Fruit fly (Drosophila melanogaster): ENCODE data around the gene CG6678.
A peak's percentile ranks its signal among the peaks of the same experiment; 100 is the strongest.

The CG6678 gene

DNA sequence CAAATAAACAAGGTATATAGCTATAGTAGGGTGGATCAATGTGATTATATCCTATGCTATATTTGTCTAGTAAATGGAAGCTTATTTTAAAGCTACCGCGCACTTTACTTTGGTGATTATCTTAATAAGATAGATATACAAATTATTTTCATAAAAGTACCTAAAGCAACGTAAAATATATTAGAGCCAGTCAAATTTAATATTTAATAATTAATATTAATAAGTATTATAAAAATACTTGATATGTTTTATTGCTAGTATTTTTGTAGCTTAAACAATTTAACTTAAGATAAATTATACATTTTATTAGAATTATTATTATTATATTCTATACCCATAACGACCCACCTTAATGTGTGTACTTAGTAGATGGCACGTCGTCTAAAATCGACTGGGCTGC, 47.2 kb upstream of the CG6678 start (continued):
- TF ChIP-seq Gug (GFP tag; IDR thresholded peaks at IDR 0.05), result no peak
- TF ChIP-seq Med (GFP tag), result no peak
- TF ChIP-seq Antp (GFP tag; optimal IDR thresholded peaks at IDR 0.05), result no peak
- TF ChIP-seq Usf (GFP tag; optimal IDR thresholded peaks at IDR 0.05), result no peak
- peak; percentile 12; the same call in 1 of the 2 replicates for TF ChIP-seq Xrp1 (GFP tag; IDR thresholded peaks at IDR 0.05)
- peak; percentile 48 for TF ChIP-seq CG10979 (tag; optimal IDR thresholded peaks at IDR 0.05)
- no peak for TF ChIP-seq D (optimal IDR thresholded peaks at IDR 0.05)
- peak; percentile 31 for TF ChIP-seq D (GFP tag; optimal IDR thresholded peaks at IDR 0.05)
- TF ChIP-seq Bdp1 (GFP tag; optimal IDR thresholded peaks at IDR 0.05), result no peak
- no peak for TF ChIP-seq CG10431 (GFP tag; optimal IDR thresholded peaks at IDR 0.05)
- no peak for TF ChIP-seq scrt (GFP tag; optimal IDR thresholded peaks at IDR 0.05)
- no peak for TF ChIP-seq sd (tag; optimal IDR thresholded peaks at IDR 0.05)
- TF ChIP-seq hkb (optimal IDR thresholded peaks at IDR 0.05), result no peak
- no peak for TF ChIP-seq hkb (GFP tag; IDR thresholded peaks at IDR 0.05)
- TF ChIP-seq CG13296 (GFP tag; optimal IDR thresholded peaks at IDR 0.05), result peak; percentile 64
- peak; percentile 51; the same call in 1 of the 3 replicates for TF ChIP-seq CG17361 (GFP tag; IDR thresholded peaks at IDR 0.05)
- no peak for TF ChIP-seq bcd (GFP tag; optimal IDR thresholded peaks at IDR 0.05)
- no peak for TF ChIP-seq CG13123 (GFP tag; optimal IDR thresholded peaks at IDR 0.05)
- TF ChIP-seq bigmax (GFP tag; optimal IDR thresholded peaks at IDR 0.05), result no peak
- no peak for TF ChIP-seq CG10366 (GFP tag; IDR thresholded peaks at IDR 0.05)
- no peak for TF ChIP-seq cwo (GFP tag; optimal IDR thresholded peaks at IDR 0.05)
- no peak for TF ChIP-seq CG14860 (GFP tag; IDR thresholded peaks at IDR 0.05; ENCODE audit: partially characterized antibody)
- no peak for TF ChIP-seq lilli (GFP tag; optimal IDR thresholded peaks at IDR 0.05)
- no peak for TF ChIP-seq Nf-YC (tag; optimal IDR thresholded peaks at IDR 0.05)
- TF ChIP-seq eve (GFP tag; optimal IDR thresholded peaks at IDR 0.05), result no peak
- TF ChIP-seq Taf1 (GFP tag; IDR thresholded peaks at IDR 0.05), result no peak
- TF ChIP-seq dan (GFP tag; IDR thresholded peaks at IDR 0.05), result no peak
- TF ChIP-seq pfk (GFP tag; optimal IDR thresholded peaks at IDR 0.05), result no peak
- no peak for TF ChIP-seq vfl (GFP tag; optimal IDR thresholded peaks at IDR 0.05)
- no peak for TF ChIP-seq zfh2 (GFP tag; optimal IDR thresholded peaks at IDR 0.05)
- TF ChIP-seq klu (GFP tag; IDR thresholded peaks at IDR 0.05), result no peak
- TF ChIP-seq CG11560 (tag; IDR thresholded peaks at IDR 0.05), result no peak
- no peak for TF ChIP-seq Pdp1 (GFP tag; optimal IDR thresholded peaks at IDR 0.05)
- TF ChIP-seq Ada2b (GFP tag; IDR thresholded peaks at IDR 0.05), result no peak
- TF ChIP-seq Sox102F (GFP tag; optimal IDR thresholded peaks at IDR 0.05), result peak; percentile 53
- no peak for TF ChIP-seq BEAF-32 (GFP tag; optimal IDR thresholded peaks at IDR 0.05)
- no peak for TF ChIP-seq CG3163 (GFP tag; optimal IDR thresholded peaks at IDR 0.05)
- no peak for TF ChIP-seq CG9215 (GFP tag; IDR thresholded peaks at IDR 0.05)
- TF ChIP-seq CG4820 (GFP tag; optimal IDR thresholded peaks at IDR 0.05), result no peak
- no peak for TF ChIP-seq YL-1 (GFP tag; optimal IDR thresholded peaks at IDR 0.05)
- no peak for TF ChIP-seq bab2 (GFP tag; optimal IDR thresholded peaks at IDR 0.05)
- TF ChIP-seq CHES-1-like (GFP tag; optimal IDR thresholded peaks at IDR 0.05), result no peak
- peak; percentile 64 for TF ChIP-seq gem (tag; optimal IDR thresholded peaks at IDR 0.05)
- no peak for TF ChIP-seq luna (GFP tag; optimal IDR thresholded peaks at IDR 0.05)
- TF ChIP-seq caup (GFP tag; optimal IDR thresholded peaks at IDR 0.05; ENCODE audit: severe bottlenecking), result peak; percentile 7
- TF ChIP-seq Dll (GFP tag; IDR thresholded peaks at IDR 0.05; ENCODE audit: partially characterized antibody), result no peak
- TF ChIP-seq so (GFP tag; IDR thresholded peaks at IDR 0.05), result no peak
- TF ChIP-seq pros (GFP tag; optimal IDR thresholded peaks at IDR 0.05), result no peak
- TF ChIP-seq otp (GFP tag; IDR thresholded peaks at IDR 0.05), result no peak
- no peak for TF ChIP-seq repo (GFP tag; optimal IDR thresholded peaks at IDR 0.05)
- TF ChIP-seq B-H2 (GFP tag; optimal IDR thresholded peaks at IDR 0.05), result no peak
- TF ChIP-seq CG10654 (GFP tag; optimal IDR thresholded peaks at IDR 0.05), result no peak
- no peak for TF ChIP-seq Mes4 (GFP tag; optimal IDR thresholded peaks at IDR 0.05)
